Worm (Caenorhabditis elegans) whole organism, young adult: ENCODE results near the gene metl-9.

Experiments used
- F10E7.11 ChIP-seq: sonication (generic microtip); optimal IDR thresholded peaks from 2 replicates; lab custom pipeline; 2017; ENCODE audit warnings: mild to moderate bottlenecking, missing genetic modification characterization, moderate library complexity, missing compliant biosample characterization
- dpl-1 ChIP-seq: fragments of 150-350 bp; optimal IDR thresholded peaks from 2 replicates; lab custom pipeline; 2014; ENCODE audit warnings: missing biosample characterization, missing genetic modification reagents, missing genetic modification characterization
- let-526 ChIP-seq: fragments of 200-800 bp; sonication (Bioruptor generic); IDR thresholded peaks from 2 replicates; pipeline ENCODE4 v1.3.6; 2022; ENCODE audit warnings: missing genetic modification reagents, missing genetic modification characterization, missing compliant biosample characterization
- nhr-27 ChIP-seq: fragments of 200-800 bp; sonication (Bioruptor generic); optimal IDR thresholded peaks from 2 replicates; lab custom pipeline; 2018; ENCODE audit warnings: mild to moderate bottlenecking, missing genetic modification characterization, moderate library complexity, missing compliant biosample characterization
- unc-130 ChIP-seq: sonication (generic microtip); optimal IDR thresholded peaks from 2 replicates; lab custom pipeline; 2016; ENCODE audit warnings: missing genetic modification reagents, missing genetic modification characterization, missing compliant biosample characterization

ce11 chrX:5179874-5180273, 924 bp upstream of the metl-9 start, which contains the start of gene sru-48:
- TF ChIP-seq dpl-1 (GFP tag; lab: Kevin White, UChicago) (no peak), let-526 (GFP tag; lab: Robert Waterston, UW) (no peak), unc-130 (no peak), F10E7.11 (tag; lab: Kevin White, UChicago) (no peak), nhr-27 (tag; lab: Kevin White, UChicago) (no peak)
